Fruit fly (Drosophila melanogaster) whole organism: ENCODE results near the gene CG17239.

Experiments
- CG8478 ChIP-seq: fragments of >200 bp; optimal IDR thresholded peaks from 2 replicates; lab custom pipeline; 2018; ENCODE audit warnings: inconsistent platforms
- Dll ChIP-seq: fragments of >200 bp; optimal IDR thresholded peaks from 2 replicates; lab custom pipeline; 2017
- EcR ChIP-seq, 2 experiments: fragments of >200 bp; optimal IDR thresholded peaks; 2 replicates each; lab custom pipeline; 2017; ENCODE audit warnings: missing biosample characterization in 2 of 2, missing genetic modification characterization in 2 of 2, missing genetic modification reagents in 2 of 2
- pan ChIP-seq: fragments of >200 bp; optimal IDR thresholded peaks from 2 replicates; lab custom pipeline; 2017
- psq ChIP-seq: fragments of >200 bp; optimal IDR thresholded peaks from 2 replicates; lab custom pipeline; 2017
- usp ChIP-seq: fragments of >200 bp; optimal IDR thresholded peaks from 2 replicates; lab custom pipeline; 2017; ENCODE audit warnings: missing biosample characterization, missing genetic modification characterization, mixed read lengths

- no peak for TF ChIP-seq Dll
- no peak for TF ChIP-seq EcR (GFP tag; optimal IDR thresholded peaks at IDR 0.05; lab: Kevin White, UChicago)
- TF ChIP-seq pan (lab: Kevin White, UChicago), result no peak
- no peak for TF ChIP-seq psq (lab: Kevin White, UChicago)
- TF ChIP-seq usp (GFP tag; lab: Kevin White, UChicago), result no peak
- TF ChIP-seq CG8478 (lab: Kevin White, UChicago), result no peak
These were observed 35.7 kb upstream of the CG17239 start, which contains the start of gene CG42658 for dm6 chr2L:2287807-2288206.
